Worm (Caenorhabditis elegans) whole organism, early embryonic: ENCODE data around the gene T22F7.3.

Experiments
- B0310.2 ChIP-seq: sonication (generic microtip); optimal IDR thresholded peaks from 2 replicates; lab custom pipeline; 2016; ENCODE audit warnings: mild to moderate bottlenecking, missing genetic modification characterization, missing compliant biosample characterization
- aly-1 ChIP-seq: sonication (generic microtip); optimal IDR thresholded peaks from 2 replicates; lab custom pipeline; 2016; ENCODE audit warnings: missing genetic modification characterization, missing compliant biosample characterization
- ama-1 ChIP-seq: fragments of 150-350 bp; optimal IDR thresholded peaks from 2 replicates; lab custom pipeline; 2014
- ceh-13 ChIP-seq: fragments of 200-800 bp; sonication (Bioruptor generic); optimal IDR thresholded peaks from 2 replicates; lab custom pipeline; 2018; ENCODE audit warnings: mild to moderate bottlenecking, missing genetic modification characterization, missing compliant biosample characterization
- ets-7 ChIP-seq: sonication (generic microtip); optimal IDR thresholded peaks from 2 replicates; lab custom pipeline; 2016; ENCODE audit warnings: missing genotype, missing genetic modification characterization, missing compliant biosample characterization
- flt-1 ChIP-seq: fragments of 200-800 bp; sonication (Bioruptor generic); IDR thresholded peaks from 2 replicates; pipeline ENCODE4 v1.3.6; 2022; ENCODE audit warnings: missing genetic modification characterization, missing compliant biosample characterization
- hmbx-1 ChIP-seq: sonication (generic microtip); optimal IDR thresholded peaks from 2 replicates; lab custom pipeline; 2016; ENCODE audit warnings: mild to moderate bottlenecking, missing genetic modification characterization, missing compliant biosample characterization
- hnd-1 ChIP-seq: sonication (generic microtip); optimal IDR thresholded peaks from 2 replicates; lab custom pipeline; 2016; ENCODE audit warnings: missing genetic modification characterization, missing compliant biosample characterization
- pes-1 ChIP-seq: fragments of 200-800 bp; sonication (Bioruptor generic); IDR thresholded peaks from 2 replicates; pipeline ENCODE4 v1.3.6; 2022; ENCODE audit warnings: missing genetic modification reagents, missing genetic modification characterization, missing compliant biosample characterization
- tbx-11 ChIP-seq: fragments of 200-800 bp; sonication (Bioruptor generic); IDR thresholded peaks from 2 replicates; pipeline ENCODE4 v1.3.6; 2022; ENCODE audit warnings: missing genetic modification characterization, missing compliant biosample characterization
- tra-4 ChIP-seq: sonication (generic microtip); optimal IDR thresholded peaks from 2 replicates; lab custom pipeline; 2017; ENCODE audit warnings: missing genetic modification characterization, missing compliant biosample characterization

ce11 chrIII:568815-569214, 45.0 kb upstream of the T22F7.3 start:
- no peak for TF ChIP-seq flt-1
- no peak for TF ChIP-seq ama-1 (lab: Kevin White, UChicago)
- TF ChIP-seq hmbx-1 (tag; lab: Kevin White, UChicago) = no peak
- TF ChIP-seq tra-4 = no peak
- no peak for TF ChIP-seq aly-1 (tag; lab: Kevin White, UChicago)
- TF ChIP-seq pes-1 (GFP tag; lab: Robert Waterston, UW) = no peak
- TF ChIP-seq ets-7 (tag; lab: Kevin White, UChicago) = no peak
- no peak for TF ChIP-seq tbx-11 (GFP tag; lab: Robert Waterston, UW)
- no peak for TF ChIP-seq hnd-1 (tag; lab: Kevin White, UChicago)
- TF ChIP-seq B0310.2 = no peak
- no peak for TF ChIP-seq ceh-13
